Fruit fly (Drosophila melanogaster): ENCODE data around the gene CG10591.

The CG10591 gene

dm6 chr3L:5611732-5612250 is 12.3 kb upstream of the CG10591 start (continued):
- TF ChIP-seq NK7.1 (GFP tag; optimal IDR thresholded peaks at IDR 0.05) = no peak
- TF ChIP-seq abd-A (tag; optimal IDR thresholded peaks at IDR 0.05) = peak; percentile 17
- TF ChIP-seq Sry-β (GFP tag; optimal IDR thresholded peaks at IDR 0.05) = peak; percentile 7
- TF ChIP-seq Chrac-16 (GFP tag; optimal IDR thresholded peaks at IDR 0.05) = peak; percentile 64
- peak; percentile 2 for TF ChIP-seq CG10274 (GFP tag; optimal IDR thresholded peaks at IDR 0.05)
- TF ChIP-seq maf-S (GFP tag; optimal IDR thresholded peaks at IDR 0.05) = no peak
- TF ChIP-seq CG6272 (GFP tag; IDR thresholded peaks at IDR 0.05) = peak; percentile 37
- no peak for TF ChIP-seq knrl (GFP tag; IDR thresholded peaks at IDR 0.05; ENCODE audit: partially characterized antibody)
- no peak for TF ChIP-seq unc-4 (GFP tag; IDR thresholded peaks at IDR 0.05; ENCODE audit: partially characterized antibody)
- TF ChIP-seq Vsx1 (GFP tag; optimal IDR thresholded peaks at IDR 0.05) = peak; percentile 63
- peak; percentile 70 for TF ChIP-seq Dek (tag; optimal IDR thresholded peaks at IDR 0.05)
- TF ChIP-seq CG17912 (GFP tag; optimal IDR thresholded peaks at IDR 0.05) = no peak
- peak; percentile 55; the same call in 1 of the 3 replicates for TF ChIP-seq ken (GFP tag; IDR thresholded peaks at IDR 0.05)
- TF ChIP-seq CG31224 (GFP tag; IDR thresholded peaks at IDR 0.05) = no peak; the same call in none of the 2 replicates
- peak; percentile 52 for TF ChIP-seq zen (tag; optimal IDR thresholded peaks at IDR 0.05)
- no peak for TF ChIP-seq Optix (GFP tag; IDR thresholded peaks at IDR 0.05)
- peak; percentile 77 for TF ChIP-seq E2f1 (GFP tag; IDR thresholded peaks at IDR 0.05)
- peak; percentile 48 for TF ChIP-seq CG3838 (GFP tag; optimal IDR thresholded peaks at IDR 0.05)
- TF ChIP-seq CG31388 (GFP tag; optimal IDR thresholded peaks at IDR 0.05) = peak; percentile 7
- peak; percentile 91 for TF ChIP-seq Xrp1 (GFP tag; IDR thresholded peaks at IDR 0.05)
- peak; percentile 72 for TF ChIP-seq CG9727 (GFP tag; optimal IDR thresholded peaks at IDR 0.05)
- TF ChIP-seq gem (tag; optimal IDR thresholded peaks at IDR 0.05) = peak; percentile 93
- TF ChIP-seq ATbp (GFP tag; optimal IDR thresholded peaks at IDR 0.05) = peak; percentile 82
- TF ChIP-seq HmgZ (tag; optimal IDR thresholded peaks at IDR 0.05) = peak; percentile 53
- peak; percentile 64 for TF ChIP-seq CG12299 (tag; optimal IDR thresholded peaks at IDR 0.05)
- TF ChIP-seq CG16779 (GFP tag; IDR thresholded peaks at IDR 0.05) = no peak
- peak; percentile 49 for TF ChIP-seq CG4854 (GFP tag; optimal IDR thresholded peaks at IDR 0.05)
- no peak for TF ChIP-seq Dp (GFP tag; optimal IDR thresholded peaks at IDR 0.05)
- TF ChIP-seq fru (optimal IDR thresholded peaks at IDR 0.05) = no peak
- peak; percentile 62; the same call in 1 of the 3 replicates for TF ChIP-seq tgo (GFP tag; IDR thresholded peaks at IDR 0.05)
- TF ChIP-seq CG30431 (GFP tag; optimal IDR thresholded peaks at IDR 0.05) = peak; percentile 45
- no peak for TF ChIP-seq repo (GFP tag; optimal IDR thresholded peaks at IDR 0.05)
- peak; percentile 30; the same call in 1 of the 2 replicates for TF ChIP-seq CG43689 (GFP tag; IDR thresholded peaks at IDR 0.05)
- no peak for TF ChIP-seq mld (GFP tag; IDR thresholded peaks at IDR 0.05; ENCODE audit: partially characterized antibody)
- peak; percentile 61; the same call in 1 of the 2 replicates for TF ChIP-seq ranshi (GFP tag; IDR thresholded peaks at IDR 0.05)
- peak; percentile 55 for TF ChIP-seq CG18619 (GFP tag; optimal IDR thresholded peaks at IDR 0.05)
- TF ChIP-seq CG2889 (GFP tag; IDR thresholded peaks at IDR 0.05) = no peak
- TF ChIP-seq CG8765 (GFP tag; IDR thresholded peaks at IDR 0.05) = no peak
- peak; percentile 30 for TF ChIP-seq stwl (tag; optimal IDR thresholded peaks at IDR 0.05)
- no peak for TF ChIP-seq MESR4 (GFP tag; optimal IDR thresholded peaks at IDR 0.05)
- peak; percentile 28 for TF ChIP-seq CG4617 (GFP tag; optimal IDR thresholded peaks at IDR 0.05; ENCODE audit: borderline replicate concordance)
- no peak for TF ChIP-seq slou (GFP tag; optimal IDR thresholded peaks at IDR 0.05)
- TF ChIP-seq D19A (tag; optimal IDR thresholded peaks at IDR 0.05) = peak; percentile 88
- peak; percentile 2 for TF ChIP-seq CG15073 (GFP tag; optimal IDR thresholded peaks at IDR 0.05)
- TF ChIP-seq CG7786 (GFP tag; optimal IDR thresholded peaks at IDR 0.05) = no peak
- TF ChIP-seq CG4404 (GFP tag; IDR thresholded peaks at IDR 0.05) = no peak
- no peak for TF ChIP-seq CG11398 (GFP tag; optimal IDR thresholded peaks at IDR 0.05)
- no peak for TF ChIP-seq Dip2 (GFP tag; IDR thresholded peaks at IDR 0.05)
- TF ChIP-seq GATAe (GFP tag; conservative IDR thresholded peaks at IDR 0.05) = no peak
- TF ChIP-seq CG8290 (GFP tag; optimal IDR thresholded peaks at IDR 0.05) = no peak
- TF ChIP-seq CG8290 (tag; optimal IDR thresholded peaks at IDR 0.05) = peak in 1 of 2 experiments; percentile 19
